Fruit fly (Drosophila melanogaster) ovary, adult (tissue): ENCODE results near the gene GluRIIC.

ENCODE experiments used
- CG17801 ChIP-seq: fragments of 200-800 bp; optimal IDR thresholded peaks from 2 replicates; lab custom pipeline; 2019; ENCODE audit warnings: missing biosample characterization, mild to moderate bottlenecking, missing genetic modification characterization, moderate library complexity; ENCODE audit not compliant: partially characterized antibody

Gene GluRIIC

dm6 chr2L:889799-890198, 24.1 kb upstream of the GluRIIC start:
- no peak for TF ChIP-seq CG17801 (GFP tag; lab: Kevin White, UChicago)

dm6 chr2L:892461-892860, 21.4 kb upstream of the GluRIIC start:
- no peak for TF ChIP-seq CG17801 (GFP tag; lab: Kevin White, UChicago)

- no peak for TF ChIP-seq CG17801 (GFP tag; lab: Kevin White, UChicago)
These were observed 20.7 kb upstream of the GluRIIC start for dm6 chr2L:893171-893570.

dm6 chr2L:895448-895847, 18.4 kb upstream of the GluRIIC start:
- TF ChIP-seq CG17801 (GFP tag; lab: Kevin White, UChicago): no peak

- TF ChIP-seq CG17801 (GFP tag; lab: Kevin White, UChicago): no peak
These were observed 16.8 kb upstream of the GluRIIC start for dm6 chr2L:897124-897523.

dm6 chr2L:898316-898715, 15.6 kb upstream of the GluRIIC start, which contains the start of gene Lsp1beta:
Gene Lsp1beta (plus strand): TSS chr2L:898500.
- no peak for TF ChIP-seq CG17801 (GFP tag; lab: Kevin White, UChicago)

- no peak for TF ChIP-seq CG17801 (GFP tag; lab: Kevin White, UChicago)
These were observed 10.1 kb upstream of the GluRIIC start for dm6 chr2L:903748-904147.

dm6 chr2L:918738-919137, 4.9 kb downstream of the GluRIIC start:
- no peak for TF ChIP-seq CG17801 (GFP tag; lab: Kevin White, UChicago)

dm6 chr2L:922660-923059, 8.8 kb downstream of the GluRIIC start, which contains the start of gene Tmtc2:
Gene Tmtc2 (plus strand): TSS chr2L:922793.
- TF ChIP-seq CG17801 (GFP tag; lab: Kevin White, UChicago): no peak

- TF ChIP-seq CG17801 (GFP tag; lab: Kevin White, UChicago): no peak
These were observed 23.0 kb downstream of the GluRIIC start for dm6 chr2L:936922-937321.

dm6 chr2L:963863-964262, 50.0 kb downstream of the GluRIIC start:
- no peak for TF ChIP-seq CG17801 (GFP tag; lab: Kevin White, UChicago)
